Fruit fly (Drosophila melanogaster): ENCODE results near the gene MnM.

Gene MnM

dm6 chr3L:3192333-3192894, 14.0 kb upstream of the MnM start, which contains the start of gene CG14965 (continued):
- TF ChIP-seq Bgb (GFP tag; IDR thresholded peaks at IDR 0.05; ENCODE audit: partially characterized antibody) (peak; percentile 89), Neu2 (GFP tag; optimal IDR thresholded peaks at IDR 0.05; ENCODE audit: borderline replicate concordance) (no peak), Spps (tag; optimal IDR thresholded peaks at IDR 0.05) (no peak), jumu (GFP tag; optimal IDR thresholded peaks at IDR 0.05) (no peak), CG30020 (tag; optimal IDR thresholded peaks at IDR 0.05) (no peak), tio (GFP tag; optimal IDR thresholded peaks at IDR 0.05) (no peak), CG7786 (GFP tag; optimal IDR thresholded peaks at IDR 0.05) (no peak), HLH4C (GFP tag; IDR thresholded peaks at IDR 0.05; ENCODE audit: partially characterized antibody) (peak; percentile 91), ase (GFP tag; IDR thresholded peaks at IDR 0.05) (no peak), CG6791 (GFP tag; IDR thresholded peaks at IDR 0.05; ENCODE audit: partially characterized antibody) (peak; percentile 86), hth (optimal IDR thresholded peaks at IDR 0.05) (no peak), CG17359 (tag; optimal IDR thresholded peaks at IDR 0.05) (no peak), Med (GFP tag) (peak; percentile 2), pb (GFP tag; optimal IDR thresholded peaks at IDR 0.05) (no peak), CG42726 (GFP tag; IDR thresholded peaks at IDR 0.05; ENCODE audit: partially characterized antibody) (peak; percentile 27; the same call in 1 of the 2 replicates), btn (GFP tag; optimal IDR thresholded peaks at IDR 0.05) (no peak), CG2199 (GFP tag; IDR thresholded peaks at IDR 0.05) (no peak), H2.0 (GFP tag; IDR thresholded peaks at IDR 0.05) (no peak), sna (GFP tag; IDR thresholded peaks at IDR 0.05; ENCODE audit: partially characterized antibody) (peak; percentile 95), Six4 (GFP tag; optimal IDR thresholded peaks at IDR 0.05) (no peak), ato (GFP tag; IDR thresholded peaks at IDR 0.05; ENCODE audit: partially characterized antibody) (peak; percentile 75), Dref (GFP tag; IDR thresholded peaks at IDR 0.05) (peak; percentile 84), Bteb2 (GFP tag; optimal IDR thresholded peaks at IDR 0.05) (no peak), CG12155 (GFP tag; optimal IDR thresholded peaks at IDR 0.05) (no peak), dati (GFP tag; IDR thresholded peaks at IDR 0.05) (no peak), amos (GFP tag; IDR thresholded peaks at IDR 0.05; ENCODE audit: partially characterized antibody) (peak; percentile 87), Doc2 (GFP tag; IDR thresholded peaks at IDR 0.05) (no peak), hkb (optimal IDR thresholded peaks at IDR 0.05) (peak; percentile 34), hkb (GFP tag; IDR thresholded peaks at IDR 0.05) (no peak), CG10959 (GFP tag; IDR thresholded peaks at IDR 0.05) (no peak), Deaf1 (tag; optimal IDR thresholded peaks at IDR 0.05) (no peak), CG2129 (GFP tag; IDR thresholded peaks at IDR 0.05; ENCODE audit: partially characterized antibody) (peak; percentile 86), CG34376 (GFP tag; optimal IDR thresholded peaks at IDR 0.05) (no peak), unc-4 (GFP tag; IDR thresholded peaks at IDR 0.05; ENCODE audit: partially characterized antibody) (peak; percentile 95), inv (GFP tag; IDR thresholded peaks at IDR 0.05; ENCODE audit: partially characterized antibody) (peak; percentile 86), CG14860 (GFP tag; IDR thresholded peaks at IDR 0.05; ENCODE audit: partially characterized antibody) (peak; percentile 87), Camta (GFP tag; optimal IDR thresholded peaks at IDR 0.05) (no peak), E2f2 (GFP tag; IDR thresholded peaks at IDR 0.05) (peak; percentile 42), eve (GFP tag; optimal IDR thresholded peaks at IDR 0.05) (no peak), CG30431 (GFP tag; optimal IDR thresholded peaks at IDR 0.05) (no peak), zfh2 (GFP tag; optimal IDR thresholded peaks at IDR 0.05) (no peak), CG2116 (GFP tag; optimal IDR thresholded peaks at IDR 0.05) (peak; percentile 80), pzg (GFP tag; optimal IDR thresholded peaks at IDR 0.05) (peak; percentile 64), CG15696 (tag; optimal IDR thresholded peaks at IDR 0.05) (no peak), Sry-δ (GFP tag; optimal IDR thresholded peaks at IDR 0.05) (peak; percentile 95), YL-1 (GFP tag; optimal IDR thresholded peaks at IDR 0.05) (no peak), Hand (GFP tag; optimal IDR thresholded peaks at IDR 0.05) (no peak), CG18599 (GFP tag; optimal IDR thresholded peaks at IDR 0.05) (no peak), mam (GFP tag; optimal IDR thresholded peaks at IDR 0.05) (peak; percentile 13), CG15479 (GFP tag; optimal IDR thresholded peaks at IDR 0.05) (peak; percentile 79)
